Fruit fly (Drosophila melanogaster) whole organism, embryonic: Measurements from ENCODE around the gene Nepl12.
A peak's percentile ranks its signal among the peaks of the same experiment; 100 is the strongest.

ENCODE experiments used
- Atf6 ChIP-seq: fragments of 200-800 bp; sonication (Bioruptor generic); IDR thresholded peaks from 2 replicates; pipeline ENCODE4 v1.3.6; 2022; ENCODE audit warnings: missing biosample characterization, missing genetic modification characterization
- BEAF-32 ChIP-seq: fragments of 200-800 bp; sonication (Bioruptor generic); optimal IDR thresholded peaks from 3 replicates; lab custom pipeline; 2017; ENCODE audit warnings: missing biosample characterization, missing genetic modification characterization, mild to moderate bottlenecking, moderate library complexity, missing genetic modification reagents
- Bdp1 ChIP-seq: fragments of 200-800 bp; sonication (Bioruptor generic); optimal IDR thresholded peaks from 3 replicates; lab custom pipeline; 2016; ENCODE audit warnings: missing biosample characterization, missing genetic modification characterization
- Bteb2 ChIP-seq: fragments of 200-800 bp; sonication (Bioruptor generic); optimal IDR thresholded peaks from 2 replicates; lab custom pipeline; 2016; ENCODE audit warnings: missing biosample characterization, missing genetic modification characterization
- CG10267 ChIP-seq: fragments of 200-800 bp; sonication (Bioruptor generic); optimal IDR thresholded peaks from 2 replicates; lab custom pipeline; 2018; ENCODE audit warnings: missing biosample characterization, mild to moderate bottlenecking, missing genetic modification characterization, moderate library complexity
- CG10366 ChIP-seq: fragments of 200-800 bp; sonication (Bioruptor generic); IDR thresholded peaks from 2 replicates; pipeline ENCODE4 v1.3.6; 2022; ENCODE audit warnings: missing biosample characterization, missing genetic modification characterization
- CG10959 ChIP-seq: fragments of 200-800 bp; sonication (Bioruptor generic); IDR thresholded peaks from 2 replicates; pipeline ENCODE4 v1.3.6; 2022; ENCODE audit warnings: missing biosample characterization, missing genetic modification characterization
- CG13424 ChIP-seq: fragments of 200-800 bp; sonication (Bioruptor generic); optimal IDR thresholded peaks from 2 replicates; lab custom pipeline; 2019; ENCODE audit warnings: missing biosample characterization, mild to moderate bottlenecking, missing genetic modification characterization, moderate library complexity
- CG15269 ChIP-seq: fragments of 200-800 bp; sonication (Bioruptor generic); optimal IDR thresholded peaks from 2 replicates; lab custom pipeline; 2018; ENCODE audit warnings: missing biosample characterization, mild to moderate bottlenecking, missing genetic modification characterization, moderate library complexity
- CG15696 ChIP-seq: fragments of 200-800 bp; sonication (Bioruptor generic); optimal IDR thresholded peaks from 2 replicates; lab custom pipeline; 2019; ENCODE audit warnings: missing biosample characterization, mild to moderate bottlenecking, missing genetic modification characterization, moderate library complexity
- CG3065 ChIP-seq: fragments of 200-800 bp; sonication (Bioruptor generic); optimal IDR thresholded peaks from 2 replicates; lab custom pipeline; 2016; ENCODE audit warnings: missing biosample characterization, missing genetic modification characterization
- CG4328 ChIP-seq: fragments of 200-800 bp; sonication (Bioruptor generic); optimal IDR thresholded peaks from 3 replicates; lab custom pipeline; 2017; ENCODE audit warnings: missing biosample characterization, missing genetic modification reagents, missing genetic modification characterization
- CG4707 ChIP-seq: fragments of 200-800 bp; sonication (Bioruptor generic); optimal IDR thresholded peaks from 2 replicates; lab custom pipeline; 2018; ENCODE audit warnings: missing biosample characterization, mild to moderate bottlenecking, missing genetic modification characterization, moderate library complexity
- CG6654 ChIP-seq: fragments of 200-800 bp; sonication (Bioruptor generic); optimal IDR thresholded peaks from 2 replicates; lab custom pipeline; 2017; ENCODE audit warnings: missing biosample characterization, mild to moderate bottlenecking, missing genetic modification characterization
- CG6791 ChIP-seq: fragments of 200-800 bp; sonication (Bioruptor generic); IDR thresholded peaks from 3 replicates; pipeline ENCODE4 v1.3.6; 2022; ENCODE audit warnings: missing biosample characterization, missing genetic modification characterization; ENCODE audit not compliant: partially characterized antibody
- CG8089 ChIP-seq: fragments of 200-800 bp; sonication (Bioruptor generic); optimal IDR thresholded peaks from 3 replicates; lab custom pipeline; 2016; ENCODE audit warnings: missing biosample characterization, missing genetic modification characterization
- CG9817 ChIP-seq: fragments of 200-800 bp; sonication (Bioruptor generic); optimal IDR thresholded peaks from 2 replicates; lab custom pipeline; 2018; ENCODE audit warnings: missing biosample characterization, mild to moderate bottlenecking, missing genetic modification characterization, moderate library complexity
- CHES-1-like ChIP-seq: fragments of 200-800 bp; sonication (Bioruptor generic); optimal IDR thresholded peaks from 2 replicates; lab custom pipeline; 2016; ENCODE audit warnings: missing biosample characterization, missing genetic modification characterization
- Dad ChIP-seq: fragments of 200-800 bp; sonication (Bioruptor generic); optimal IDR thresholded peaks from 3 replicates; lab custom pipeline; 2016; ENCODE audit warnings: missing biosample characterization, missing genetic modification characterization
- Dip2 ChIP-seq: fragments of 200-800 bp; sonication (Bioruptor generic); IDR thresholded peaks from 2 replicates; pipeline ENCODE4 v1.3.6; 2022; ENCODE audit warnings: missing biosample characterization, missing genetic modification characterization
- E2f2 ChIP-seq: fragments of 200-800 bp; sonication (Bioruptor generic); IDR thresholded peaks from 2 replicates; pipeline ENCODE4 v1.3.6; 2022; ENCODE audit warnings: missing biosample characterization, missing genetic modification characterization
- Eip74EF ChIP-seq, 2 experiments: fragments of 200-800 bp in 1 of 2; fragments of >200 bp in 1 of 2; sonication (Bioruptor generic) in 1 of 2; optimal IDR thresholded peaks; 2 replicates each; lab custom pipeline; 2017 to 2019; ENCODE audit warnings: missing biosample characterization in 2 of 2, missing genetic modification characterization in 2 of 2, mild to moderate bottlenecking in 1 of 2, moderate library complexity in 1 of 2
- Ets97D ChIP-seq: fragments of 200-800 bp; sonication (Bioruptor generic); optimal IDR thresholded peaks from 3 replicates; lab custom pipeline; 2016; ENCODE audit warnings: missing biosample characterization, missing genetic modification characterization
- Fer1 ChIP-seq: fragments of 200-800 bp; sonication (Bioruptor generic); optimal IDR thresholded peaks from 2 replicates; lab custom pipeline; 2017; ENCODE audit warnings: missing biosample characterization, mild to moderate bottlenecking, missing genetic modification characterization
- Fer3 ChIP-seq: fragments of 200-800 bp; sonication (Bioruptor generic); optimal IDR thresholded peaks from 2 replicates; lab custom pipeline; 2018; ENCODE audit warnings: missing biosample characterization, mild to moderate bottlenecking, missing genetic modification characterization, moderate library complexity
- HLH54F ChIP-seq: fragments of 200-800 bp; sonication (Bioruptor generic); optimal IDR thresholded peaks from 3 replicates; lab custom pipeline; 2016; ENCODE audit warnings: missing biosample characterization, missing genetic modification characterization
- HLHmδ ChIP-seq: fragments of 200-800 bp; sonication (Bioruptor generic); optimal IDR thresholded peaks from 2 replicates; lab custom pipeline; 2018; ENCODE audit warnings: missing biosample characterization, mild to moderate bottlenecking, missing genetic modification characterization, moderate library complexity
- HmgD ChIP-seq: fragments of 200-800 bp; sonication (Bioruptor generic); optimal IDR thresholded peaks from 3 replicates; lab custom pipeline; 2016; ENCODE audit warnings: missing biosample characterization, missing genetic modification characterization
- Hr78 ChIP-seq, 2 experiments: fragments of 200-800 bp in 1 of 2; fragments of >200 bp in 1 of 2; sonication (Bioruptor generic) in 1 of 2; optimal IDR thresholded peaks; 2 replicates each; lab custom pipeline; 2017 to 2019; ENCODE audit warnings: missing biosample characterization in 2 of 2, missing genetic modification characterization in 2 of 2, mild to moderate bottlenecking in 1 of 2, moderate library complexity in 1 of 2
- Jarid2 ChIP-seq: fragments of 200-800 bp; sonication (Bioruptor generic); optimal IDR thresholded peaks from 3 replicates; lab custom pipeline; 2017; ENCODE audit warnings: mild to moderate bottlenecking, missing biosample characterization, missing genetic modification reagents, missing genetic modification characterization
- Meics ChIP-seq: fragments of 200-800 bp; sonication (Bioruptor generic); optimal IDR thresholded peaks from 2 replicates; lab custom pipeline; 2017; ENCODE audit warnings: missing biosample characterization, mild to moderate bottlenecking, missing genetic modification characterization
- Mes4 ChIP-seq: fragments of 200-800 bp; sonication (Bioruptor generic); optimal IDR thresholded peaks from 2 replicates; lab custom pipeline; 2016; ENCODE audit warnings: missing biosample characterization, missing genetic modification characterization
- Mrtf ChIP-seq: fragments of 200-800 bp; sonication (Bioruptor generic); IDR thresholded peaks from 3 replicates; pipeline ENCODE4 v1.3.6; 2022; ENCODE audit warnings: missing biosample characterization, missing genetic modification characterization
- Taf1 ChIP-seq: fragments of 200-800 bp; sonication (Bioruptor generic); IDR thresholded peaks from 2 replicates; pipeline ENCODE4 v1.3.6; 2022; ENCODE audit warnings: missing biosample characterization, missing genetic modification characterization
- Usf ChIP-seq: fragments of 200-800 bp; sonication (Bioruptor generic); optimal IDR thresholded peaks from 2 replicates; lab custom pipeline; 2017; ENCODE audit warnings: missing genotype, missing biosample characterization, missing genetic modification characterization
- bcd ChIP-seq: fragments of 200-800 bp; sonication (Bioruptor generic); optimal IDR thresholded peaks from 2 replicates; lab custom pipeline; 2017; ENCODE audit warnings: missing biosample characterization, mild to moderate bottlenecking, missing genetic modification characterization
- cad ChIP-seq: fragments of >200 bp; optimal IDR thresholded peaks from 2 replicates; lab custom pipeline; 2017; ENCODE audit warnings: missing biosample characterization, missing genetic modification characterization
- caup ChIP-seq: fragments of 200-800 bp; sonication (Bioruptor generic); optimal IDR thresholded peaks from 3 replicates; lab custom pipeline; 2017; ENCODE audit warnings: missing biosample characterization, mild to moderate bottlenecking, missing genetic modification characterization, moderate library complexity; ENCODE audit not compliant: severe bottlenecking
- chm ChIP-seq: fragments of 200-800 bp; sonication (Bioruptor generic); IDR thresholded peaks from 2 replicates; pipeline ENCODE4 v1.3.6; 2022; ENCODE audit warnings: missing biosample characterization, missing genetic modification characterization
- dan ChIP-seq: fragments of 200-800 bp; sonication (Bioruptor generic); IDR thresholded peaks from 2 replicates; pipeline ENCODE4 v1.3.6; 2022; ENCODE audit warnings: missing biosample characterization, missing genetic modification characterization
- dmrt99B ChIP-seq: fragments of 200-800 bp; sonication (Bioruptor generic); optimal IDR thresholded peaks from 2 replicates; lab custom pipeline; 2018; ENCODE audit warnings: missing biosample characterization, mild to moderate bottlenecking, missing genetic modification characterization, moderate library complexity
- eyg ChIP-seq: fragments of 200-800 bp; sonication (Bioruptor generic); optimal IDR thresholded peaks from 3 replicates; lab custom pipeline; 2016; ENCODE audit warnings: missing biosample characterization, missing genetic modification characterization
- kni ChIP-seq: fragments of 200-800 bp; sonication (Bioruptor generic); optimal IDR thresholded peaks from 3 replicates; lab custom pipeline; 2017; ENCODE audit warnings: mild to moderate bottlenecking, missing biosample characterization, missing genetic modification reagents, missing genetic modification characterization
- nerfin-2 ChIP-seq: fragments of 200-800 bp; sonication (Bioruptor generic); IDR thresholded peaks from 2 replicates; pipeline ENCODE4 v1.3.6; 2022; ENCODE audit warnings: missing biosample characterization, missing genetic modification characterization; ENCODE audit not compliant: partially characterized antibody
- pnt ChIP-seq: fragments of 200-800 bp; sonication (Bioruptor generic); optimal IDR thresholded peaks from 3 replicates; lab custom pipeline; 2016; ENCODE audit warnings: missing biosample characterization, missing genetic modification characterization
- sd ChIP-seq: fragments of 200-800 bp; sonication (Bioruptor generic); optimal IDR thresholded peaks from 3 replicates; lab custom pipeline; 2018; ENCODE audit warnings: missing biosample characterization, mild to moderate bottlenecking, missing genetic modification characterization, moderate library complexity
- sima ChIP-seq: fragments of 200-800 bp; sonication (Bioruptor generic); optimal IDR thresholded peaks from 2 replicates; lab custom pipeline; 2016; ENCODE audit warnings: missing biosample characterization, missing genetic modification characterization
- sob ChIP-seq: fragments of 200-800 bp; sonication (Bioruptor generic); IDR thresholded peaks from 2 replicates; pipeline ENCODE4 v1.3.6; 2022; ENCODE audit warnings: missing biosample characterization, missing genetic modification characterization
- sqz ChIP-seq: fragments of 200-800 bp; sonication (Bioruptor generic); optimal IDR thresholded peaks from 3 replicates; lab custom pipeline; 2018; ENCODE audit warnings: missing biosample characterization, mild to moderate bottlenecking, missing genetic modification characterization
- wor ChIP-seq: fragments of 200-800 bp; sonication (Bioruptor generic); IDR thresholded peaks from 2 replicates; pipeline ENCODE4 v1.3.6; 2022; ENCODE audit warnings: missing biosample characterization, missing genetic modification characterization

The Nepl12 gene

dm6 chr3R:9705008-9705628 lies 29.8 kb downstream of the Nepl12 start, which contains the start of gene Unc-115a (continued):
- TF ChIP-seq dan (GFP tag; lab: Robert Waterston, UW) (no peak), CG10366 (no peak), CG10267 (tag; lab: Kevin White, UChicago) (peak; percentile 74), CG15696 (tag; lab: Kevin White, UChicago) (no peak), Hr78 (GFP tag; optimal IDR thresholded peaks at IDR 0.05; lab: Kevin White, UChicago) (no peak), CG4328 (GFP tag; lab: Kevin White, UChicago) (no peak), wor (GFP tag; lab: Robert Waterston, UW) (no peak), sima (GFP tag; lab: Kevin White, UChicago) (no peak), CHES-1-like (GFP tag; lab: Kevin White, UChicago) (peak; percentile 71), Meics (GFP tag; lab: Kevin White, UChicago) (peak; percentile 44), Dad (GFP tag; lab: Kevin White, UChicago) (no peak), eyg (GFP tag; lab: Kevin White, UChicago) (peak; percentile 55), caup (peak; percentile 61), CG4707 (GFP tag; lab: Kevin White, UChicago) (no peak), sd (tag; lab: Kevin White, UChicago) (peak; percentile 49), sqz (peak; percentile 59), CG13424 (tag; lab: Kevin White, UChicago) (peak; percentile 35), Dip2 (GFP tag; lab: Robert Waterston, UW) (no peak), sob (no peak), CG15269 (no peak), HLHmδ (GFP tag; lab: Kevin White, UChicago) (peak; percentile 46), Ets97D (GFP tag; lab: Kevin White, UChicago) (peak; percentile 92), Usf (GFP tag; lab: Kevin White, UChicago) (no peak), CG6654 (GFP tag; lab: Kevin White, UChicago) (no peak), bcd (peak; percentile 29), kni (GFP tag; lab: Kevin White, UChicago) (no peak), CG8089 (peak; percentile 8), dmrt99B (no peak), pnt (no peak), CG10959 (no peak), Fer3 (peak; percentile 36), Bteb2 (GFP tag; lab: Kevin White, UChicago) (peak; percentile 48), E2f2 (no peak), cad (GFP tag; lab: Kevin White, UChicago) (no peak), nerfin-2 (GFP tag; lab: Robert Waterston, UW) (no peak), BEAF-32 (GFP tag; lab: Kevin White, UChicago) (peak; percentile 92), CG3065 (GFP tag; lab: Kevin White, UChicago) (no peak), Bdp1 (GFP tag; lab: Kevin White, UChicago) (peak; percentile 40), Eip74EF (GFP tag; optimal IDR thresholded peaks at IDR 0.05; lab: Kevin White, UChicago) (peak in 1 of 2 experiments; percentile 39), chm (GFP tag; lab: Robert Waterston, UW) (no peak), Jarid2 (GFP tag; lab: Kevin White, UChicago) (peak; percentile 97), Taf1 (GFP tag; lab: Robert Waterston, UW) (no peak), HmgD (GFP tag; lab: Kevin White, UChicago) (peak; percentile 7), Fer1 (GFP tag; lab: Kevin White, UChicago) (peak; percentile 23), HLH54F (GFP tag; lab: Kevin White, UChicago) (peak; percentile 59), Mes4 (GFP tag; lab: Kevin White, UChicago) (peak; percentile 61), Atf6 (no peak), CG9817 (peak; percentile 42), CG6791 (no peak), Mrtf (GFP tag; lab: Robert Waterston, UW) (no peak)
